Worm (Caenorhabditis elegans): ENCODE data around the gene irld-32.
"Not testable (repeated sequence)": the region's sequence is repeated elsewhere in the genome, so short reads cannot be mapped to it uniquely, and the experiment has no call there.

The irld-32 gene

DNA sequence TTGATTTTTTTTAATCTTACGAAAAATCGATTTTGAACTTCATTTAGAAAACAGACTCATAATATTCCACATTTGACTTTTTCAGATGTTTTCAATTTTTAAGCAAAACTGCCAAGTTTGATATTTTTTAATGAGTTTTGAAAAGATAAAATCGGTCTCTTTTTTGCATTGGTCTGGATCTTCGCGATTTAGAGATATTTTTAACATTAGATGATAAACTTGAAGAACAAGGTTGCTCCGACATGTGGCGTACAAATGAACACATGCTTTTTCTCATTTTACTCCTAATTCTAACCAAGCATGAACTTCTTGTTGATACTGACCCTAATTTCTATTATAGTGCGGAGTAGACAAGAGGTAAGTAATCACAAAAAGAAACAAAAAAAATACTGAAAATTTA is at the start of gene irld-32:
Gene irld-32, plus strand, starts transcription at position 301 of the 400 bp plus-strand sequence.
- not testable (repeated sequence) for TF ChIP-seq unc-62 (GFP tag; optimal IDR thresholded peaks at IDR 0.05)

DNA sequence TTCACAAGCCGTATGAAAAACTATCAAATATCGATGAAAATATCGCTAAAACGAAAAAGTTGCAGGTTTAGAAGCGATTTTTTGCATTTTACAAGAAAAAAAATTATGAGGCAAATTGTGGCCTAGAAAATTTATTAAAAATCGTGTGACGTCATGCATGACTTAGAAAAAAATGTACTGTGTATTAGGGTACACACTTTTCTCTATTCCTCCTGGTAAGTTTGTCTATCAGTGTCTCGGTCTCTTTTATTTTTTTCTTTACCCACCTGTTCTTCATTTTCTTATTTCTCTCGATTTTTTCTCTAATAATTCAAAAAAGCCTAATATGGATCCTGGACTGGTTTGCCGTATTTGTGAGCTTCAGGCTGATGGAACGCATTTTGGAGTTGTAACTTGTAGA is 46.6 kb upstream of the irld-32 start, which contains the start of gene nhr-227:
Gene nhr-227, plus strand, starts transcription at position 326 of the 400 bp plus-strand sequence.
- no peak for TF ChIP-seq unc-62 (GFP tag; optimal IDR thresholded peaks at IDR 0.05)

DNA sequence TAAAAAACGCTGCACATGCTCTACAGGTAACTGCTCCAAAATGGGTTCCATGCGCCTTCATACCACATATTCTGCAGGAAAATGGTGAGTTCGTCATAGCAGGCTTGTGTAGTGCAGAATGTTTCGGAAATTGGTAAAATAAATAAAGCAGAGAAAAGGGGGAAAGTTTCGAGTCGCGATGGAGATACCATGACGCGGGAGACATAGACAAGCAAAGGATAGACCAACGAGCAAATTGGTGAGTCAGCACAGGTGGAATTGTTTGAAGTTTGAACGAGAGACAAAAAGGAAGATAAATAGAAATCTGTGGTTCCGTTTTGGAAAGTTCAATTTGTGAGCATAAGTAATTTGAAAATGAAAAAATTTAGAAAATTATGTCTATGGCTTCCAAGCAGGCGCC is 41.4 kb upstream of the irld-32 start, which contains the start of gene nhr-225:
Gene nhr-225, minus strand, starts transcription at position 146 of the 400 bp plus-strand sequence.
- TF ChIP-seq unc-62 (GFP tag; optimal IDR thresholded peaks at IDR 0.05) = no peak

DNA sequence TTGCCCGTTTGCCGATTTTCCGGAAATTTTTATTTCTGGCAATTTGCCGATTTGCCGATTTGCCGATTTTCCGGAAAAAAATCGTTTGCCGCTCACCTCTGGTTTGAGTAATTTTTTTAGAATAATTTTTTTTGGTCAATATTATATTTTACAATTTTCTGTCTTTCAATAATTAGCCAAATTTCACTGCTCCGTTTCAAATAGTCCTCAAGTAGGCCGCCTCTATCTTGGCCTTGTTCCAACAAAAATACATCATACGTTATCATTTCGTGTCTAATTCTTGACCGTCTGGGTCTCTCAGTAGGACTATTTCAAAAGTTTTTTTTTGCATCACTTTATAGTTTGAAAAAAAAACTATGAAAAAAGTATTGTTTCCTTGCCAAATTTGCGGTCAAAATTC is 39.5 kb upstream of the irld-32 start, which contains the start of gene nhr-115:
Gene nhr-115, plus strand, starts transcription at position 301 of the 400 bp plus-strand sequence.
- no peak for TF ChIP-seq unc-62 (GFP tag; optimal IDR thresholded peaks at IDR 0.05)

DNA sequence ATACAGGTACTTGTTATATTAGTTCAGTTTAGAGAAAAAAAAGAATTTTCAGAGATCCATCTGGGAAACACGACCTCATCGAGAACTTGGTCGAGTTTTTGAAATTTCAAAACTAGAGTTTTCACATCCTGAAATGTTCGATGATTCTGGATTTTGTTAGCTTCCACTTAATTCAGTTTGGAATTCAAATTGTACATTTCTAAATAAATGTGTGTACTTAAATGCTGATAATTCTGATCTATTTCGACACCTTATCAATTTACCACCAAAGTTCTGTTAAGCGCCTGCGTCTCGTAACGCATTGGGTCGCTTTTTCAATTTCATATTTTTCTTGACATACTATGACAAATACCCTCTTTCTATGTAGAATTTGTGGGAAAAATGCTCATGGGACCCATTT is 37.1 kb upstream of the irld-32 start, which contains the start of gene nhr-226:
Gene nhr-226, plus strand, starts transcription at position 301 of the 400 bp plus-strand sequence.
- no peak for TF ChIP-seq unc-62 (GFP tag; optimal IDR thresholded peaks at IDR 0.05)

DNA sequence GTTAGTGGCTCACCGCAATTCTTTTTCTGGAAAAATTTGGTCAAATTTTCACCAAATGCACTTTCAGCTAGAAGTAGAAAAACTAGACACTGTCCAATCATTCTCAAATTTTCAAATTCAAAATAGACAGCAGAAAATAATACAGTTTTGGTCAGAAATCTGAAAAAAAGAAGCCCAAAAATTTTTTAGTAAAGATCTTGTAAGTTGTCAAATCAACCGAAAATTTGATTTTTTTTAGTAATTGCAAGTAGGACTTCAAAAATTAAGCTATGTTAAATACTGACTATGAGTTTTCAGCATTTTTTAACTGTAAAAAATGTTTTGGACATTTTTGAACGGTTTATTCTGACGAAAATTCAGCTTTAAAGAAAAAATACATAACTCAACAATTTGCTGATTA is 30.8 kb upstream of the irld-32 start, which contains the start of gene Y19D10B.8:
Gene Y19D10B.8, minus strand, starts transcription at position 101 of the 400 bp plus-strand sequence.
- no peak for TF ChIP-seq unc-62 (GFP tag; optimal IDR thresholded peaks at IDR 0.05)

DNA sequence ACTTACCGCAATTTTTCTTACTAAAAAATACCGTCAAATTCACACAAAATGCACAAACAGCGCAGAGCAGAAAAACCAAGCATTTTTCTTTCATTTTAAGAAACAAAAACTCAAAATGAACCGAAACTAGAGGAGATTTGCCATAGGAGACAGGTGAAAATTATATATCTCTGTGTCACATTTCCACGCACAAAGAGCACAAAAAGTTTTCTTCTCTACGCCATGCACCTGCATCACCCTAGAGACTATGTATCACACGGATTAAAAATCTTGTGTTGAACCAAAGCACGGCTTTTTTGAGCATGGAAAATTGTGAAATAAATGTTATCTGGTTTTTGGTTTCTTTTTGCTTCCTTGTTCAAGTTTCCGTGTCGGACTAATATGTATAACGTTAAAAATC is 27.9 kb upstream of the irld-32 start, which contains the start of gene irld-15:
Gene irld-15, minus strand, starts transcription at position 101 of the 400 bp plus-strand sequence.
- no peak for TF ChIP-seq unc-62 (GFP tag; optimal IDR thresholded peaks at IDR 0.05)

DNA sequence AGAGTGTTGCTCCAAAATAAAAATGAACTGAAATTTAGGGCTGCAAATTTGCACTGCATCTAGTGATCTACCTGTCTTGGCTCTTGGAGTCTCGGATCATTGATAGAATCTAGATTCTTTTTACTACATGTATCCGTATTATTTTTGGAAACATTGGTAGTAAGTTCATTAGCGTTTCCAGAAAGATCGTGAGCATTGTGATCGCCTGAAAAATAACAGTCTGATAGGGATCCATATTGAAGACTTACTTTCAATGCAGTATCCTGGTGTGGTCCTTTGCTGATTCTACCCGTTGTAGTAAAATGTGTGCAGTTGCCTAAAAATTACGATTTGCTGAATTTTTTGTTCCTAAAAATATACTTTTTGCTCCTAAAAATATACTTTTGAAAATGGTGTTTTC is 25.3 kb upstream of the irld-32 start:
- TF ChIP-seq unc-62 (GFP tag; optimal IDR thresholded peaks at IDR 0.05) = no peak

DNA sequence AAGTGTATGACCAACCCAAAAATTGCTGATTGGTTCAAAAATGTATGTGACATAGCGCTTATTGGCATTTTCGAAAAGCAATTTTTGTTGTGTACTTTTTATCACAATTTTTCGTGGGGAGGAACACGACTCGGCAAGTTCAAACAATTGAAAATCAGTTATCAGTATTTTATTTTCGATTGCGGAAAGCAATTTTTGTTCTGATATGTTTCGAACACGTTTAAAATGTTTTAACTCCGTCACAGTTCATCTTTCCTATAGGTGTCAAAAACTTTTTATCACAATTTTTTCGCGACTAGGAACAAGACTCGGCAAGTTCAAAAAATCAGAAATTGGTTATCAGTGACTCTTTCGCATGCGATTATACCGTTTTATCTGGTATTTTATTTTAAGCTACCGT is 23.5 kb upstream of the irld-32 start:
- no peak for TF ChIP-seq unc-62 (GFP tag; optimal IDR thresholded peaks at IDR 0.05)

DNA sequence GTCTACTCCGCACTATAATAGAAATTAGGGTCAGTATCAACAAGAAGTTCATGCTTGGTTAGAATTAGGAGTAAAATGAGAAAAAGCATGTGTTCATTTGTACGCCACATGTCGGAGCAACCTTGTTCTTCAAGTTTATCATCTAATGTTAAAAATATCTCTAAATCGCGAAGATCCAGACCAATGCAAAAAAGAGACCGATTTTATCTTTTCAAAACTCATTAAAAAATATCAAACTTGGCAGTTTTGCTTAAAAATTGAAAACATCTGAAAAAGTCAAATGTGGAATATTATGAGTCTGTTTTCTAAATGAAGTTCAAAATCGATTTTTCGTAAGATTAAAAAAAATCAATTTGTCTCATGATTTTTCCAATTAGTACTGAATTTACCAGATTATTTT is 10.7 kb upstream of the irld-32 start, which contains the start of gene Y19D10B.6:
Gene Y19D10B.6, minus strand, starts transcription at position 101 of the 400 bp plus-strand sequence.
- TF ChIP-seq unc-62 (GFP tag; optimal IDR thresholded peaks at IDR 0.05) = not testable (repeated sequence)

DNA sequence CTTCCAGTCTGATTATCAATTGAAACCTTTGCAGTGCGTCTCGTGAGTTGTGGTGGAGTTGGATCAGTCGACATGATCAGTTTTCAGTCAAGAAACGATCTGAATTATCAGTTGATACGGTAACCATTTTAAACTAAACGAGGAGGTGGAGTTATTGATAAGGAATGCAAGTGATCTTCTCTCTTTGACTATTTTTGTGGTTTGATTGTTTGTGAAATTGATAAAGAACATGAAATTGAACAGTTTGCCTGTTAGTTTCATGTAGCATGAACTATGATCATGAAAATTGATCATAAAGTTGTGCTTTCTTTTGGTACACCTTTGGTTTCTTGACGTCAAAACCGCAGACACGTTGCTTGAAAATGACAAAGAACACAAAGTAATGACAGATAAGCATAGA is 9.2 kb upstream of the irld-32 start, which contains the start of gene pud-1.2:
Gene pud-1.2, minus strand, starts transcription at position 101 of the 400 bp plus-strand sequence.
- not testable (repeated sequence) for TF ChIP-seq unc-62 (GFP tag; optimal IDR thresholded peaks at IDR 0.05)

DNA sequence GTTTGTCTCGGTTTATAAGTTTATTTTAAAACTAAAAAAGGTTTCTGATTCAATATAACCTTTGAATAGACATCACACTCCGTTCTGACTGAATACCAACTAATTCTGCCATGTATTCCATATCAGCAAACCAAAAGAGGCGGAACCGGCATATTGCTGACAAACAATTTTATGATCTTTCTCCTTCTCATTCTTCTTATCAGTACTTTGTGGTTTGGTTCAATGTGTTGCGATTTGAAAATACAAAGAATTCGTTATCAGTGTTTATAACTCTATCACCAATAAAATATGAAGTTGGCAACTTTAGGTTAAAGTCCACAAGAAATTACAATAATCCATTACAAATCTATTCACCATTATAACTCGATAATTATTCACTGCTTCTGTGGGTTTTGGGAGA is 7.5 kb upstream of the irld-32 start:
- no peak for TF ChIP-seq unc-62 (GFP tag; optimal IDR thresholded peaks at IDR 0.05)

DNA sequence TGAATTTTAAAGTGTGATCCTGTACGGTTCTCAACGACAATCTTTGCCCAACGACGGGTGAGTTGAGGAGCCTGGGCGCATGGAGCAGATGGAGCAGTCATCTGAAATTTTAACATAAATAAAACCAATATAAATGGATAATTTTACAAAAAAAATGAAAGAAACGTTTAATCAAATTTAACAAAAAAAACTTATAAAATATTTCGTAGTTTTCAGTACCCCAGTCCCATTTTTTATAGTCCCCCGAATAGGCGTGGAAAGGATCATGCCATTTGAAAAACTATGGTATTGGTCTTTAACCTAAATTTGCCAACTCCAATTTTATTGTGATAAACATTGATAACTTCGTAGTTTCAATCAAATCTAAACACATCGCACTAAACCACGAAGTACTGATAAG is 6.7 kb upstream of the irld-32 start, which contains the start of gene pud-3:
Gene pud-3, minus strand, starts transcription at position 101 of the 400 bp plus-strand sequence.
- no peak for TF ChIP-seq unc-62 (GFP tag; optimal IDR thresholded peaks at IDR 0.05)

DNA sequence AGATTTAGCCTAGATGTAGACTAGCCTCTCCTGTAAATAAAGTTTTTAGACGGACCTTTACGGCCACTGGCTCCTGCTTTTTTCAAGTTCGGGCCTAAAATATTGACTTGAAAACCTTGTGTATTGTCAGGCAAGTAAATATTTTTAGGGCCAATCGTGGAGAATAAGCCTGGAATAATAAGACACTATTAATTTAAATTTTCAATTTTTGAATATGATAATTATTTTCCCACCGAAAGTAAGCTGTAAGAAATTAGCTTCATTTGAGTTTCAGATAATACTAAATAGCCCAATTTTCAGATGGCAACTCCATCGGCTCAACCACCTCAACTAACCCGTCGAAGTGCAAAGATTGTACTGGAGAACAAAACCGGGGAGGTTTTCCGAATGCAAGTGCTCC is 5.3 kb upstream of the irld-32 start, which contains the start of gene pud-4:
Gene pud-4, plus strand, starts transcription at position 301 of the 400 bp plus-strand sequence.
- no peak for TF ChIP-seq unc-62 (GFP tag; optimal IDR thresholded peaks at IDR 0.05)

DNA sequence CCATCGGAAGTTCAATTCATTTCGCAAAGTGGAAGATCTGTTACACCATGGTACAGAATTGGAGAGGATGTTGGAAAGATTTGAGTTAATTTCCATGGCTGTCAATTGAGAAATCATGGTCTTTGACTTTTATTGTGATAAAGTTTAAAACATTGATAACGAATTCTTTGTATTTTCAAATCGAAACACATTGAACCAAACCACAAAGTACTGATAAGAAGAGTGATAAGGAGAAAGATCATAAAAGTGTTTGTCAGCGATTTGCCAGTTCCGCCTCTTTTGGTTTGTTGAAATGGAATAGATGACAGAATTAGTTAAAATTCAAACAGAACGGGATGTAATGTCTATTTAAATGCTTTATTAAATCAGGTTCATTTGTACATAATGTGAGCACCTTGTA is 4.6 kb upstream of the irld-32 start:
- TF ChIP-seq unc-62 (GFP tag; optimal IDR thresholded peaks at IDR 0.05) = no peak

DNA sequence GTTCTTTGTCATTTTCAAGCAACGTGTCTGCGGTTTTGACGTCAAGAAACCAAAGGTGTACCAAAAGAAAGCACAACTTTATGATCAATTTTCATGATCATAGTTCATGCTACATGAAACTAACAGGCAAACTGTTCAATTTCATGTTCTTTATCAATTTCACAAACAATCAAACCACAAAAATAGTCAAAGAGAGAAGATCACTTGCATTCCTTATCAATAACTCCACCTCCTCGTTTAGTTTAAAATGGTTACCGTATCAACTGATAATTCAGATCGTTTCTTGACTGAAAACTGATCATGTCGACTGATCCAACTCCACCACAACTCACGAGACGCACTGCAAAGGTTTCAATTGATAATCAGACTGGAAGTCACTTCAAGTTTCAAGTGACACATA is 1.6 kb upstream of the irld-32 start, which contains the start of gene pud-1.1:
Gene pud-1.1, plus strand, starts transcription at position 301 of the 400 bp plus-strand sequence.
- TF ChIP-seq unc-62 (GFP tag; optimal IDR thresholded peaks at IDR 0.05) = not testable (repeated sequence)

DNA sequence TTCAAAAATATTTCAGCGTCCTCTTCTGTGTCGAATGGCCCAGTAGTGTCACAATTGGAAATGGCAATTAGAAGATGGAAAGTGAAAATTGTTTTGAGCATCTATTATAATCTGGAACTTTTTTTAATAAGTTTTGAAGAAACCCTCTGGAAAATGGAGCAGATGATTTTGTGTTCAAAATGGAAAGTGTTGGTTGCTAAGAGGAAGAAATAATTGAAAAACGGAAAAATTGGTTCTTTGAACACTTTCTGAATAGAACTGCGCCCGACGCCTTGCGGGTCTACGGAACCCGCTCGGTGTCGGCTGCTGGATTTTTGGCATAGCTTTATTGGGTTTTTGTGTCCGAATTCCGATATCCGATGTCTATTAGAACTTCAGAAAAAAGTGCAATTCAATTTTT is 4.4 kb downstream of the irld-32 start, which contains the start of gene irld-28:
Gene irld-28, minus strand, starts transcription at position 101 of the 400 bp plus-strand sequence.
- no peak for TF ChIP-seq unc-62 (GFP tag; optimal IDR thresholded peaks at IDR 0.05)

Measured in whole organism, dauer.